Fruit fly (Drosophila melanogaster): Measurements from ENCODE around the gene tzn.

The tzn gene

dm6 chr3L:20778224-20779063 is 20.0 kb upstream of the tzn start, which contains the start of the genes Pex16 and Pex14 (continued):
- TF ChIP-seq topi (GFP tag; optimal IDR thresholded peaks at IDR 0.05) (peak; percentile 71), fd85E (GFP tag; optimal IDR thresholded peaks at IDR 0.05) (no peak), CG6808 (GFP tag; optimal IDR thresholded peaks at IDR 0.05) (no peak), achi (GFP tag; optimal IDR thresholded peaks at IDR 0.05) (peak; percentile 55), dac (GFP tag; optimal IDR thresholded peaks at IDR 0.05) (peak; percentile 27), Sox15 (GFP tag; optimal IDR thresholded peaks at IDR 0.05) (peak; percentile 63), CG31627 (GFP tag; optimal IDR thresholded peaks at IDR 0.05) (peak; percentile 86), cyc (GFP tag; optimal IDR thresholded peaks at IDR 0.05) (peak; percentile 83), spab (GFP tag; optimal IDR thresholded peaks at IDR 0.05) (no peak), CG8319 (GFP tag; optimal IDR thresholded peaks at IDR 0.05) (peak; percentile 57), CG16779 (tag; optimal IDR thresholded peaks at IDR 0.05) (peak; percentile 12), esn (GFP tag; optimal IDR thresholded peaks at IDR 0.05) (peak; percentile 81), Smox (GFP tag; optimal IDR thresholded peaks at IDR 0.05) (no peak), Eip75B (GFP tag; optimal IDR thresholded peaks at IDR 0.05) (no peak), Hr38 (GFP tag; optimal IDR thresholded peaks at IDR 0.05) (no peak), Gug (GFP tag; IDR thresholded peaks at IDR 0.05) (peak; percentile 51), CG3919 (GFP tag; optimal IDR thresholded peaks at IDR 0.05) (peak; percentile 75), Met (GFP tag; optimal IDR thresholded peaks at IDR 0.05) (no peak), vri (GFP tag; optimal IDR thresholded peaks at IDR 0.05) (no peak), CG1621 (tag; optimal IDR thresholded peaks at IDR 0.05) (no peak), CG34406 (GFP tag; optimal IDR thresholded peaks at IDR 0.05) (no peak), CG7368 (GFP tag; optimal IDR thresholded peaks at IDR 0.05) (peak; percentile 38), Sox14 (GFP tag; optimal IDR thresholded peaks at IDR 0.05) (peak; percentile 75), dsx (GFP tag; optimal IDR thresholded peaks at IDR 0.05; ENCODE audit: poor library complexity, severe bottlenecking) (peak; percentile 48), fd59A (GFP tag; optimal IDR thresholded peaks at IDR 0.05) (peak; percentile 51), Blimp-1 (GFP tag; optimal IDR thresholded peaks at IDR 0.05) (peak; percentile 12), Ets21C (GFP tag; optimal IDR thresholded peaks at IDR 0.05) (peak; percentile 74), lz (GFP tag; optimal IDR thresholded peaks at IDR 0.05) (peak; percentile 83), net (GFP tag; optimal IDR thresholded peaks at IDR 0.05) (peak; percentile 64), acj6 (GFP tag; optimal IDR thresholded peaks at IDR 0.05) (peak; percentile 74)

- TF ChIP-seq CG15336 (GFP tag; IDR thresholded peaks at IDR 0.05) (peak; percentile 6; the same call in 1 of the 2 replicates), fkh (GFP tag; optimal IDR thresholded peaks at IDR 0.05) (peak; percentile 10), CG1621 (tag; optimal IDR thresholded peaks at IDR 0.05) (peak; percentile 34), OdsH (GFP tag; optimal IDR thresholded peaks at IDR 0.05) (no peak), CG3919 (GFP tag; optimal IDR thresholded peaks at IDR 0.05) (no peak), Lpt (GFP tag; optimal IDR thresholded peaks at IDR 0.05) (no peak), CG8319 (GFP tag; optimal IDR thresholded peaks at IDR 0.05) (no peak)
Observed at dm6 chr3L:20784394-20784793, 14.1 kb upstream of the tzn start.

DNA sequence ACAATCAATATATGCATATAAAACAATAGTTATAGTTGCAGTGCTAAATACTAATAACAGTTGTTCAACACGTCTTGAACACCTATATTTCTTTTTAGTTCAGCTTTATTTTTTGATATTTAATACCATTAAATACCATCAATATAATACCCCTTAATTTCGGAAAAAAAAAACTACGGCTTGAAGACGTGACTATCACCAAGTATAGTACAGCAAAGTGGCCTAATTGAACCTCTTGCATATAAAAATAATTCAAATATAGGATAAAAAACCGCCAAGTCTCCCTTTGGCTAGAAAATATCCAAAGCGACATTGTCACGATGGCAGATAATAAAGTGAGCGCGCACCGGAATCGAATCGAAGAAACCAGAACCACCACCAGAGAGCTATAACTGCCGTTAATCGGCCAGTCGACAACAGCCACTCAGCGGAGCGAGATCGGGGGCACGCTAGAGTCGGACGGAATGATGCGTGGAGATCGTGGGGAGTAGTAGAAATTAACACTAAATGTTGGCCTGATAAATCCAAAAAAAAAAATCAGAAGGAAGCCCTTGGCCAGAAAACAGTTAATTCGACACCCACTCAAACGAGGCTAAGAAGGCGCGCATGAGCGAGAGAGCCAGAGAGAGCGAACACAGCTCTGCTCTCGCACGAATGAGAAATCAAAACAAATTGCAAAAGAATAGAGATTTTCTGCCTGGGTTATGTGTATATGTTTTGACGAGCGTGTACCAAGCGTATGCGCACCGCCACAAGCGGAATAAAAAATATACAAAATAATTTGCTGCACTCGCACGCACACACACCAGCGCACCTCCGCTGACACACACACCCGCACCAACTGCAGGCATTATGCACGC is 13.4 kb upstream of the tzn start:
- peak; percentile 48 for TF ChIP-seq topi (GFP tag; optimal IDR thresholded peaks at IDR 0.05)
- TF ChIP-seq Hr38 (GFP tag; optimal IDR thresholded peaks at IDR 0.05) = no peak
- TF ChIP-seq CG10669 (GFP tag; optimal IDR thresholded peaks at IDR 0.05) = no peak
- TF ChIP-seq Sox15 (GFP tag; optimal IDR thresholded peaks at IDR 0.05) = no peak
- no peak for TF ChIP-seq Sox102F (GFP tag; optimal IDR thresholded peaks at IDR 0.05)
- TF ChIP-seq CG6163 (GFP tag; IDR thresholded peaks at IDR 0.05) = peak; percentile 12; the same call in 2 of the 3 replicates
- peak; percentile 65 for TF ChIP-seq OdsH (GFP tag; optimal IDR thresholded peaks at IDR 0.05)
- TF ChIP-seq CG6808 (GFP tag; optimal IDR thresholded peaks at IDR 0.05) = peak; percentile 57
- TF ChIP-seq Met (GFP tag; optimal IDR thresholded peaks at IDR 0.05) = peak; percentile 55
- TF ChIP-seq vri (GFP tag; optimal IDR thresholded peaks at IDR 0.05) = peak; percentile 41
- peak; percentile 11 for TF ChIP-seq dsx (GFP tag; optimal IDR thresholded peaks at IDR 0.05; ENCODE audit: poor library complexity, severe bottlenecking)
- TF ChIP-seq CG3919 (GFP tag; optimal IDR thresholded peaks at IDR 0.05) = peak; percentile 2
- no peak for TF ChIP-seq Gug (GFP tag; IDR thresholded peaks at IDR 0.05)
- no peak for TF ChIP-seq CG9139 (GFP tag; optimal IDR thresholded peaks at IDR 0.05)
- TF ChIP-seq CG4318 (GFP tag; optimal IDR thresholded peaks at IDR 0.05) = no peak
- TF ChIP-seq Smox (GFP tag; optimal IDR thresholded peaks at IDR 0.05) = peak; percentile 57
- TF ChIP-seq CG8319 (GFP tag; optimal IDR thresholded peaks at IDR 0.05) = no peak
- peak; percentile 55 for TF ChIP-seq pdm3 (GFP tag; optimal IDR thresholded peaks at IDR 0.05)
- TF ChIP-seq CG34406 (GFP tag; optimal IDR thresholded peaks at IDR 0.05) = peak; percentile 32
- no peak for TF ChIP-seq CG1621 (tag; optimal IDR thresholded peaks at IDR 0.05)
- TF ChIP-seq ss (GFP tag; optimal IDR thresholded peaks at IDR 0.05) = peak; percentile 44 to 60
- TF ChIP-seq CG6792 (GFP tag; optimal IDR thresholded peaks at IDR 0.05) = no peak
- TF ChIP-seq fd85E (GFP tag; optimal IDR thresholded peaks at IDR 0.05) = no peak
